Fruit fly (Drosophila melanogaster): ENCODE results near the gene pes.

pes gene

DNA sequence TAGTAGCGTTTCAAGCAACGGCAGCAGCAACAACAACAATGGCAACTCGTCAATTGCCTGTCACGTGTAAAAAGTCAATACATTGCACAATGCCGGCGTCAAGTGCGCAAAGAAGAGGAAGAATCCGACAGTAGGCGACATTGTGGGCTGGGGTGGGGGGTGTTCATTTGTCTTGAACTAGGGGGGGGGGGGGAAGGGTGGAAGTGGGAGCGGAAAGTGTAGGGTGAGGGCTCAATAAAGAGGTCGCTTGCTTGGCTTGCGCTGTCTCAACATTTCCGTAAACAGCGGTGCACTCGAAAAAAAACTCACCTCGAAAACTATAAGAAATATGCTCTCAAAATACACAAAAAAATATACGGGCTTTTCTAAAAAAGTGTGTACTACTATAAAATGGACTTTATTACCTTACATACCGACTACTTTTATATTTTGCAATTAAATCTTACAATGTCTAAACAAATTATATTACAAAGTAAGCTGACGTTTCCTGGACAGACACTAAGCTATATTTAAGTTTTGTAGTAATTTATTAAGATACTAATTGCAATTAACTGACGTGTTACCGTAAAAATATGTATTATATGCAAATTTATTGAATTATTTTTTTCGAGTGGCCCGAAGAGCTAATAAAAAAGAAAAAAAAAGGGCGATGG is 28.1 kb downstream of the pes start:
- TF ChIP-seq CTCF (optimal IDR thresholded peaks at IDR 0.05) (no peak), CG8478 (optimal IDR thresholded peaks at IDR 0.05) (no peak)

DNA sequence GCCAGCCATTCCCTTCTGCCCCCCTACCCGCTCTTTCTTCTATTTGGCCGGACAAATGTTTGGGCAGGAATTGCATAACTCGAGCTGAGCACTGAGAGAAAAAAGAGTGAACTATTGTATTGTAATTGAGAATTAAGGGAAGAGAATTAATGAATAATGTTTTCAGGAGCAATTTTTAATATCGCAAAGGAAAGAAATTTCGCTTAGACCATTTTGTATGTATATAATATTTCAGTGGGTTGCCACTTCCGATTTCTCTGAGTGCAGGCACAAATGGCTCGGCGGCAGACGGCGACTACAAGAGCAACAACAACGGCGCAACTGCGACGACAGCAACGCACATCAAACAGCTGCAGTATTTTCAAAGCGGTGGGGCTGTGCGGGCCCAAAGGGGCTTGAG is 29.4 kb downstream of the pes start:
- TF ChIP-seq CG8478 (optimal IDR thresholded peaks at IDR 0.05), result no peak
- TF ChIP-seq CTCF (optimal IDR thresholded peaks at IDR 0.05), result no peak

DNA sequence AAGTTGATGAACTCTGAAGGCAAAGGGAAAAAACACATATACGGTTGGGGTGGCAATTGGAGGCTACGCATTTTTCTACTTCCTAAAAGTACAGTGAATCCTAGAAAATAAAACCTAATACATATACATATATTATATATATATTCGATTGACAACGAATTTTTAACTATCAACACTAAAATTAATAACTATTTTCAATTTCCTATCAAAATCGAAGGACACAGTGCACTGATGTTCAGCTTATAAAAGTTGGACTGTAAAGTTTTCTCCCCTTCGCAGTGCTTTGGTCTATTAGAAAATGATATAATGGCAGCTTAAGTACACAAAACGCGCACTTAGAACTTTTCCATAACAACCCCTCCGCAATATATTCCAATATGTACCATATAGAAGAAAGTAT is 31.1 kb downstream of the pes start:
- TF ChIP-seq CG8478 (optimal IDR thresholded peaks at IDR 0.05) (no peak), CTCF (optimal IDR thresholded peaks at IDR 0.05) (no peak)

DNA sequence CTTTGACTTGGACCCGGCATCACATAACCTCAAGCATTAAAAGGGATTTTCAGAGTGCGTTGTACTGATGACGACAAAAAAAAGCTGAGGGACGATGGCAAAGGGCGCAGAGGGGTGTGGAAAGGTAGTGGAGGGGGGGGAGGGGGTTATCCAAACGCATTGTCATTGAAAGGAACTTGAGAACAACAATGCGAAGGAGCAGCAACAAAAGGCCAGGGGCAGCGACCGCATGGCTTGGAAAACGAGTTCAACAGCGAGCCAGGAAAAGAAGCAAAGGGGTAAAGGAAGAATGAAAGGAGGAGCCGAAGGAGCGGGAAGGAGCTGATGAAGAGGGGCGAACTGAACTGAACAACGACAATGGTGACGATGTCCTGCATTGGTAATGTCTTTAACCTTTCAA is 31.7 kb downstream of the pes start:
- TF ChIP-seq CG8478 (optimal IDR thresholded peaks at IDR 0.05) (no peak), CTCF (optimal IDR thresholded peaks at IDR 0.05) (no peak)

DNA sequence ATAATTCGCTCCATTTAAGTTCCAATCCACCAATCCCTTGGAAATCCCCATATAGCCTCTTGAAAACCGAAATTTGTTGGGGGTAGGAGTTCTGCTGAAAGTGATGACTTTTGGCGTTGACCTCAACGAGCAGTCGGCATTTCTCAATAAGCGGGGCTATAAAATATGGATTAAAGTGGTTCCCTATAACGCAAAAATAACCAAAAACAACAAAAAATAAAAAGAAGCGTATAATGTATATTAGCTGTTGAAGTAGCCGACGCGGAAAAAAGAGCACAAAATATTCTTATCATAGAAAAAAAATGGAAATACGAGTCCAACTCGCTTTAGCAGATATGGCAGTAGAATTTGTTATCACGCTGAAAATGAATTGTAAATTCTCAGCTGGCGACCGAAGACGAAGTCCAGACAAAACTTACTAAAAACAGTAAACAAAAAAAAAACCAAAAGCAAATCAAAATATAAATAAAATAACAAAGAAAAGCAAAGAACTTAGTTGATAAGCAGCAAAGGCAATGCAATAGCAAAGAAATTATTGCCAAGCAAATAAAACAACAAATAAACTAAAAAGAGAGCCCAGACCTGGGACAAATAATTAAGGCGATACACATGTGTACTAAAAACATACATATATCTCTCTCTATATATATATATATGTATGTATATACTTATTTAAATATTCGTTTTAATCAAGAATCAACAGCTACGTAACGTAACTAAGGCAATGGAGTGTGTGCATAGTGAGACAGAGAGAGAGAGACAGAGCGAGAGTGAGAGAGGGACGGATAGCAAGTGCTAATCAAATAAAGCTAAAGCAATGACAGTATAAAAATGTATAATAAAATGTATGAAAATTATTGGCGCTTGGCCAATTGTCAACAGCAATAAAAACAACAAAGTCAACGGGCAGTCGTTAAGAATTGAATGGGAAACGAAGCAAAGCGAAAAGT is 33.1 kb downstream of the pes start:
- no peak for TF ChIP-seq CTCF (optimal IDR thresholded peaks at IDR 0.05)
- no peak for TF ChIP-seq CG8478 (optimal IDR thresholded peaks at IDR 0.05)

DNA sequence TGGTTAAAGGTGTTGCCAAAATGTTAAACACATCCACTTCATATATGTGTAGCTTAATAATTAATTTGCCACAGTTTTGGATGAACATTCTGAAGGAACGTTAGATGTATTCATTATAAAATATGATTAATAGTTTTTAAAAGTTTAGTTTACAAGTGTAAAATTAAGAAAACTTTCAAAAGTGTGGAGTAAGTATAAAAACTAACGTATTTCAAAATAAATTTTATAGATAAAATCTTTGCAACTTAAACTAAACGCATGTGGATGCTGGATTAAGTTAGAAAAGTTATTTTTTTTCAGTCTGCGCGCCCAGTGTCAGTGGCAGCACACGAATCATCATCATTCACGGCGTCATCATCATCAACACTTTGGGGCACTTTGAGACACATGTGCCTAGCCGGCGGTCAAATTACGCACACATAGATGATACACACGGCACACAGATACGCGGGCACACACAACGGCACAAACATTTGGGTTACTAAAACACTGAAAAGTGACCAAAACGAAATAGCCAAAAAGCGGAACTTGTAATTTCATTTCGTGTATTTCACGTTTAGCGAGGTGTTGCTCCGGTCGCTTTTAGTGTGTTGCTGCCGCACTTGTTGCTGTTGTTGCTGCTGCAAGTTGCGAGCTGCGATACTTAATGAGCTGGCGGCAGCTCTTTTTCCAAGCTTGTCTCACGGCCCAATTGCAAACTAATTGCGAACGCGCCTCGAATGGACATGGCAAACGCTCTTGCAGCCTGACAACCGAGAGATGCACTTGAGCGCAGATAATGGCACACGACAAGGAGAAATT is 36.7 kb downstream of the pes start:
- no peak for TF ChIP-seq CG8478 (optimal IDR thresholded peaks at IDR 0.05)
- no peak for TF ChIP-seq CTCF (optimal IDR thresholded peaks at IDR 0.05)

DNA sequence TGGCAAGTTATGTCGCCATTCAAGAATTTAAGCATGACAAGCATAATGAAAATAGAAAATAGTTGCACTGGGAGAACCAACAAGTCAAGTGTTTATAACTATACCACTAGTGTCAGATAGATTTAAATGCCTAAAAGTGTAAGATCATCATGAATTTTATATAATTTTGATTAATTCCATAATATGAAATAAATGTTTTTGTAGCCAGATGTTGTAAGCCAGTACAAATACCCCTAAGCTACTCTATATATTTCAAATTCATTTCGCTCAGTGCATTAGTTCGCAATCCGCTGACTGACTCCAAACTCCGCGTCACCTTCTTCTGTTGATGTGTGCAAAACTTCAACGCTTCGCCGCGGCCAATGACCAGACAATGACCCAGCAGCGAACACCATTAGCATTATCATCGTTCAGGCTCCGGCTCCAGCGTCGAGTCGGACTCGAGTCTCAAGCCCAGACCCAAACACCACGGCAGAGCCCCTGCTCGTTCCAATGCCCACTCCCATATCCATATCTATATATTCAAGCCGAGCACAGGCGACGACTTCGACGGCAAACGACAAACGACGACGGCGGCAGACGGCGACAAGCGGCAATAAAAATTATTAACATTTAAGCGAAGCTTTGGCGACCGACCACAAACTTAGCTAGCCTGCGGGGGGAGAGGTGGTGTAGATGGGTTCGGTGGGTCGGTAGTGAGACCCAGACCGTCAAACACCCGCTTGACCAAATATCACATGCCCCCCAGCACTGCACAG is 37.5 kb downstream of the pes start:
- TF ChIP-seq CTCF (optimal IDR thresholded peaks at IDR 0.05) (no peak), CG8478 (optimal IDR thresholded peaks at IDR 0.05) (no peak)

DNA sequence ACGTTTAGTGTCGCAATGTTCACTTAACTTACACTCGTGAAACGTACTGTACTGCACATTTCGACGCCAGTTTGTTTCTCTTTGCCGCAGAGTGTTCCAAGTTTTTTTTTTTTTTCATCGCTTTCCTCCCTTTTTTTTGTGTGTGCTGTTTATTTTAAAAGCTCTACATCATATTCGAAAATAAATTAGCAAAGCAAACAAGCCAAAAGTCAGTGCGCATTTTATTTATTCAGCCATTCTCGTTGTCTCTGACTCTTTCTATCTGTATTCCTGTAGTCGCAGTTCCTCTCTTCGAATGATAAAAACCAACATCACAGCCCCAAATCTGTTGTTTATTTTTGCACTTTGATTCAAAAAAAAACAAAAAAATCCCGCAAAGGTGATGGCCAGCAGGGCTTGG is 39.4 kb downstream of the pes start:
- TF ChIP-seq CG8478 (optimal IDR thresholded peaks at IDR 0.05) (no peak), CTCF (optimal IDR thresholded peaks at IDR 0.05) (no peak)

DNA sequence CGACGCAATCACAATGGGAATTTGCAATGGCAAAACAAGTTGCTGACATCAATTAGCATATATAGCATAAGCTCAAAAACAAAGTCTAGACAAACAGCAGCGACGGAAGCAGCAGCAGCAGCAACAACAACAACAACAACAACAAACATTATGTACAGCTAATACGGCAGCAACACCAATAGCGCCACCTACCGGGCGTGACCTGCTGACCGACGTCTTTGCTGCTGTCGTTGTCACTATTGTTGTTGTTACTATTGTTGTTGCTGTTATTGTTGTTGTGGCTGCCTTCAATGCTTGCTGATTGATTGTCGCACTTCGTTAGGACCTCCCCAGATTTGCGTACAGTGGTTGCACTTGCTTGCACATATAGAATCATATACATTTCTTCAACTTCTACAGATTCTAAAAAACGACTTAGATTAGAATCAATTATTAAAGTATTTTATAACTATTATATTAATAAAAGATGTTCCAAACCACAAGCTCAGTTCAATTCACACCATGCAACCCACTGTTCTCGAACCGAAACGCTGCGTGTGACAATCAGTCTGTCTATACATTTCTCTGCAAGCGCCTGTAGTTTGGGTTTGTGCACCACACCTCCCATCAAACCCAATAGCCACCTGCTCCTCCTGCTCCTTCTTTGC is 40.5 kb downstream of the pes start:
- peak; percentile 76 to 89 for TF ChIP-seq CTCF (optimal IDR thresholded peaks at IDR 0.05)
- no peak for TF ChIP-seq CG8478 (optimal IDR thresholded peaks at IDR 0.05)

DNA sequence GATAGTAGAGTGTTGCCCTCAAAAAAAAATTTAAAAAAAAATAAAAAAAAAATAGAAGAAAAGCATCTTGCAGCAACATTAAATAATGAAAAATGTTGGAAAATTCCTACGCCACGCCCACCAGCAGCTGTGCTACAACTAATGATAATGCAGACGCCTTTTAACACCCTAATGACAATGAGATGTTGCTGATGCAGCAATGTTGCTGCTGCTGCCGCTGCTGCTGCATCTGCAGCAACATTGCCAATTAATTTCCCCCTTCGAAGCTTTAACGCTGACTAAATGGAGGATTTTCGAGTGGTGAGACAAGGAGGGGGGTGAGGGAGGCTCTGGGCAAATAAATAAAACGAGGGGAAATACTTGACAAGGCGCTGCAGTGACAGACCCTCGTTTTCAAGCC is 41.6 kb downstream of the pes start:
- TF ChIP-seq CTCF (optimal IDR thresholded peaks at IDR 0.05) (no peak), CG8478 (optimal IDR thresholded peaks at IDR 0.05) (no peak)

DNA sequence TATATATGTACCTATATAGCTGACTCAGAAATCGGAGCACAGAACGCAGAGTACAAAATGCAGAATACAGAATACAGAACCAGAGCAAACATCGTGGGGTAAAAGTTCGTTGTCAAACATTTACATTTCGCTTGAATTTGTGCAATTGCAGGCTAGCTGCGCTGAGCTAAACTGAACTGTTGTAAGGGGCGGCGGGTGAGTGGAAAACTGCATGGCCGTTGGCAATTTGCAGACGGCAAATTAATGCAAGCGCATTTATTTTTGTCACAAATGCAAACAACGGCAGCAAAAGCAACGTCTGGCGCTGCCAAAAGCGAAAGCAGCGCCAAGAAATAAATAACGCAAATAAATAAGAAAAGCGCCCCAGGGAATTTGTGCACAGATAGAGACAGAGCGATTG is 42.0 kb downstream of the pes start:
- no peak for TF ChIP-seq CTCF (optimal IDR thresholded peaks at IDR 0.05)
- TF ChIP-seq CG8478 (optimal IDR thresholded peaks at IDR 0.05), result no peak

DNA sequence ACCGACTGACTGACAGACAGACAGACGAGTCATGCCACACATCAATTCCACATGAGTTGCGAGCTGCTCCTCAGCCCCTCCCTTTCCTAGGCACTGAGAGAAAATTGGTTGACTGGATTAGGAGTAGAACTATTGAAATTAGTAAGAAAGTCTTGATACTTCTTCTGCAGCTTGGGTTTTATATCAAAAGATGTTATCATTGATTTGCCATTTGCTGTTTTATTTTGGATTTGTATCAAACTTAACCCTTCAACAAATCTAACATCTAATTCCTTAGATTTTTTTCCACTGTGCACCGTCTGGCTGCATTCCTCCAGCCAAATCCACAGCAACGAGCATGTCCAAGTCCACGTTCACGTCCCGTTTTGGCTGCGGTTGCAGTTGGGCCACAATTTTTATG is 44.2 kb downstream of the pes start:
- TF ChIP-seq CG8478 (optimal IDR thresholded peaks at IDR 0.05) (no peak), CTCF (optimal IDR thresholded peaks at IDR 0.05) (no peak)

DNA sequence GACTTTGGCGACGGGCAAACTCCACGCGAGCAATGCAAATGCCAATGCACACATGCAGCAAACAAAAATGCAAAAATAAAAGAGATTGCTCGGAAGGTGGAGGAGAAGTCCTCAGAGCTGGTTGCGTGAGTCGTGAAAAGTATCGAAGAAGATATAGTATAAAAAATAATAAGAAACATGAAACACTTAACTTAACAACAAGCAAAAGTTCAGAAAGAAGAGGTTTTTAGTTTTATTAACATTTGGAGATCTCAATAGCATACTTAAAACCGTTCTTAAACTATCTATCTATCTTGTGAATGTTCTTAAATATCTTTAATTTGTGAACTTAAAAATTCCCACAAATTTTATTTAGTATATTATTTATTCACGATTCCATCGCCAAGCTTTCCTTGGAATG is 45.0 kb downstream of the pes start:
- no peak for TF ChIP-seq CTCF (optimal IDR thresholded peaks at IDR 0.05)
- no peak for TF ChIP-seq CG8478 (optimal IDR thresholded peaks at IDR 0.05)

DNA sequence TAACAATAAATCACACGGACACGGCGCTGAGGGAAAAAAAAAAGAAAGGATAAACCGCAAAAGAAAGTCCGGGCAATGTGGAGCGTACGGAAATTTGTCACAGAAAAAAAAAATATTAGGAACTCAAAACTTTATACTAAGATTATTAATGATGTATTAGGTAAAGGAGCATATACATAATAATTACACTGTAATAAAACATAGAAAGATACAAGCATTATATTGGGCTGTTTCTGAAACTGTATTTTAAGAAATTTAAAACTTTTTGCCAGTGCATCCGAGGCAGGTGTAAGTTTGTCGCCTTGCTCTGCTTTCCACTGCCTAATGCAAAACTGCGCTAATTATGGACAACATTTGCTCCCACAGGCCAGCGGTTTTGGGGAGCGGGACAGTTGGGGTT is 48.9 kb downstream of the pes start:
- TF ChIP-seq CG8478 (optimal IDR thresholded peaks at IDR 0.05) (no peak), CTCF (optimal IDR thresholded peaks at IDR 0.05) (no peak)
